Fruit fly (Drosophila melanogaster) whole organism, embryonic: ENCODE results near the gene CG32811.

ENCODE experiments used
- Bgb ChIP-seq: fragments of 200-800 bp; sonication (Bioruptor generic); IDR thresholded peaks from 2 replicates; pipeline ENCODE4 v1.3.6; 2022; ENCODE audit warnings: missing biosample characterization, missing genetic modification characterization; ENCODE audit not compliant: partially characterized antibody
- BtbVII ChIP-seq: fragments of 200-800 bp; sonication (Bioruptor generic); optimal IDR thresholded peaks from 3 replicates; lab custom pipeline; 2017; ENCODE audit warnings: missing biosample characterization, mild to moderate bottlenecking, missing genetic modification characterization
- CG10209 ChIP-seq: fragments of 200-800 bp; sonication (Bioruptor generic); optimal IDR thresholded peaks from 3 replicates; lab custom pipeline; 2017; ENCODE audit warnings: missing biosample characterization, mild to moderate bottlenecking, missing genetic modification characterization, missing genetic modification reagents
- CG10565 ChIP-seq: fragments of 200-800 bp; sonication (Bioruptor generic); optimal IDR thresholded peaks from 3 replicates; lab custom pipeline; 2016; ENCODE audit warnings: missing biosample characterization, mild to moderate bottlenecking, missing genetic modification characterization
- CG10959 ChIP-seq: fragments of 200-800 bp; sonication (Bioruptor generic); IDR thresholded peaks from 2 replicates; pipeline ENCODE4 v1.3.6; 2022; ENCODE audit warnings: missing biosample characterization, missing genetic modification characterization
- CG10979 ChIP-seq: fragments of 200-800 bp; sonication (Bioruptor generic); optimal IDR thresholded peaks from 2 replicates; lab custom pipeline; 2018; ENCODE audit warnings: missing biosample characterization, mild to moderate bottlenecking, missing genetic modification characterization, moderate library complexity
- CG11560 ChIP-seq: fragments of 200-800 bp; sonication (Bioruptor generic); IDR thresholded peaks from 3 replicates; pipeline ENCODE4 v1.3.6; 2022; ENCODE audit warnings: missing biosample characterization, missing genetic modification characterization
- CG12236 ChIP-seq: fragments of 200-800 bp; sonication (Bioruptor generic); optimal IDR thresholded peaks from 2 replicates; lab custom pipeline; 2016; ENCODE audit warnings: missing biosample characterization, missing genetic modification characterization
- CG14014 ChIP-seq: fragments of 200-800 bp; sonication (Bioruptor generic); IDR thresholded peaks from 2 replicates; pipeline ENCODE4 v1.3.6; 2022; ENCODE audit warnings: missing biosample characterization, missing genetic modification characterization
- CG15514 ChIP-seq: fragments of 200-800 bp; sonication (Bioruptor generic); optimal IDR thresholded peaks from 3 replicates; lab custom pipeline; 2017; ENCODE audit warnings: missing biosample characterization, missing genetic modification characterization, mild to moderate bottlenecking, moderate library complexity, missing genetic modification reagents
- CG1602 ChIP-seq: fragments of 200-800 bp; sonication (Bioruptor generic); optimal IDR thresholded peaks from 3 replicates; lab custom pipeline; 2016; ENCODE audit warnings: missing biosample characterization, missing genetic modification characterization
- CG16813 ChIP-seq: fragments of 200-800 bp; sonication (Bioruptor generic); IDR thresholded peaks from 3 replicates; pipeline ENCODE4 v1.3.6; 2022; ENCODE audit warnings: missing biosample characterization, missing genetic modification characterization; ENCODE audit not compliant: partially characterized antibody
- CG17361 ChIP-seq: fragments of 200-800 bp; sonication (Bioruptor generic); IDR thresholded peaks from 3 replicates; pipeline ENCODE4 v1.3.6; 2022; ENCODE audit warnings: missing biosample characterization, missing genetic modification characterization
- CG2199 ChIP-seq: fragments of 200-800 bp; sonication (Bioruptor generic); IDR thresholded peaks from 3 replicates; pipeline ENCODE4 v1.3.6; 2022; ENCODE audit warnings: missing biosample characterization, missing genetic modification characterization
- CG3281 ChIP-seq: fragments of 200-800 bp; sonication (Bioruptor generic); optimal IDR thresholded peaks from 3 replicates; lab custom pipeline; 2017; ENCODE audit warnings: missing biosample characterization, mild to moderate bottlenecking, missing genetic modification characterization
- CG34376 ChIP-seq: fragments of 200-800 bp; sonication (Bioruptor generic); optimal IDR thresholded peaks from 2 replicates; lab custom pipeline; 2018; ENCODE audit warnings: missing biosample characterization, mild to moderate bottlenecking, missing genetic modification characterization
- CG5180 ChIP-seq: fragments of 200-800 bp; sonication (Bioruptor generic); optimal IDR thresholded peaks from 3 replicates; lab custom pipeline; 2017; ENCODE audit warnings: missing biosample characterization, missing genetic modification characterization, mild to moderate bottlenecking, moderate library complexity, missing genetic modification reagents
- CG5953 ChIP-seq: fragments of 200-800 bp; sonication (Bioruptor generic); IDR thresholded peaks from 2 replicates; pipeline ENCODE4 v1.3.6; 2022; ENCODE audit warnings: missing biosample characterization, missing genetic modification characterization
- CG6683 ChIP-seq: fragments of 200-800 bp; sonication (Bioruptor generic); optimal IDR thresholded peaks from 2 replicates; lab custom pipeline; 2017; ENCODE audit warnings: missing biosample characterization, mild to moderate bottlenecking, missing genetic modification characterization, missing genetic modification reagents
- CG8944 ChIP-seq: fragments of 200-800 bp; sonication (Bioruptor generic); optimal IDR thresholded peaks from 3 replicates; lab custom pipeline; 2016; ENCODE audit warnings: missing biosample characterization, missing genetic modification characterization
- CG9932 ChIP-seq: fragments of 200-800 bp; sonication (Bioruptor generic); IDR thresholded peaks from 2 replicates; pipeline ENCODE4 v1.3.6; 2022; ENCODE audit warnings: missing biosample characterization, missing genetic modification characterization
- CrebB ChIP-seq: fragments of 200-800 bp; sonication (Bioruptor generic); optimal IDR thresholded peaks from 3 replicates; lab custom pipeline; 2018; ENCODE audit warnings: missing biosample characterization, mild to moderate bottlenecking, missing genetic modification characterization
- Ets65A ChIP-seq: fragments of 200-800 bp; sonication (Bioruptor generic); peaks from one replicate; lab custom pipeline; 2016; ENCODE audit warnings: missing biosample characterization, missing genetic modification characterization
- HHEX ChIP-seq: fragments of 200-800 bp; sonication (Bioruptor generic); optimal IDR thresholded peaks from 3 replicates; lab custom pipeline; 2017; ENCODE audit warnings: missing biosample characterization, mild to moderate bottlenecking, missing genetic modification characterization, missing genetic modification reagents
- Hey ChIP-seq: fragments of 200-800 bp; sonication (Bioruptor generic); optimal IDR thresholded peaks from 3 replicates; lab custom pipeline; 2018; ENCODE audit warnings: missing biosample characterization, mild to moderate bottlenecking, missing genetic modification characterization
- Nf-YA ChIP-seq: fragments of 200-800 bp; sonication (Bioruptor generic); IDR thresholded peaks from 2 replicates; pipeline ENCODE4 v1.3.6; 2022; ENCODE audit warnings: missing biosample characterization, missing genetic modification characterization
- Nf-YB ChIP-seq: fragments of 200-800 bp; sonication (Bioruptor generic); optimal IDR thresholded peaks from 3 replicates; lab custom pipeline; 2019; ENCODE audit warnings: missing biosample characterization, mild to moderate bottlenecking, missing genetic modification characterization, moderate library complexity
- Oli ChIP-seq: fragments of 200-800 bp; sonication (Bioruptor generic); optimal IDR thresholded peaks from 2 replicates; lab custom pipeline; 2018; ENCODE audit warnings: missing biosample characterization, mild to moderate bottlenecking, missing genetic modification characterization, moderate library complexity
- Pdp1 ChIP-seq, 2 experiments: fragments of 200-800 bp; sonication (Bioruptor generic); optimal IDR thresholded peaks; 3 replicates each; lab custom pipeline; 2016; ENCODE audit warnings: missing biosample characterization in 2 of 2, missing genetic modification characterization in 2 of 2, mild to moderate bottlenecking in 1 of 2, moderate library complexity in 1 of 2
- Ssrp ChIP-seq: fragments of 200-800 bp; sonication (Bioruptor generic); optimal IDR thresholded peaks from 2 replicates; lab custom pipeline; 2018; ENCODE audit warnings: missing biosample characterization, mild to moderate bottlenecking, missing genetic modification characterization, moderate library complexity
- Xbp1 ChIP-seq: fragments of 200-800 bp; sonication (Bioruptor generic); optimal IDR thresholded peaks from 3 replicates; lab custom pipeline; 2016; ENCODE audit warnings: missing biosample characterization, mild to moderate bottlenecking, missing genetic modification characterization
- Xrp1 ChIP-seq: fragments of 200-800 bp; sonication (Bioruptor generic); IDR thresholded peaks from 2 replicates; pipeline ENCODE4 v1.3.6; 2022; ENCODE audit warnings: missing biosample characterization, missing genetic modification characterization
- ab ChIP-seq: fragments of 200-800 bp; sonication (Bioruptor generic); optimal IDR thresholded peaks from 2 replicates; lab custom pipeline; 2016; ENCODE audit warnings: missing biosample characterization, missing genetic modification characterization
- ac ChIP-seq: fragments of 200-800 bp; sonication (Bioruptor generic); optimal IDR thresholded peaks from 3 replicates; lab custom pipeline; 2017; ENCODE audit warnings: missing biosample characterization, mild to moderate bottlenecking, missing genetic modification characterization
- chif ChIP-seq, 2 experiments: fragments of 200-800 bp; sonication (Bioruptor generic); optimal IDR thresholded peaks; 3 replicates each; lab custom pipeline; 2016; ENCODE audit warnings: missing biosample characterization in 2 of 2, missing genetic modification characterization in 2 of 2
- crc ChIP-seq: fragments of 200-800 bp; sonication (Bioruptor generic); optimal IDR thresholded peaks from 2 replicates; lab custom pipeline; 2016; ENCODE audit warnings: missing biosample characterization, missing genetic modification characterization
- dati ChIP-seq: fragments of 200-800 bp; sonication (Bioruptor generic); IDR thresholded peaks from 2 replicates; pipeline ENCODE4 v1.3.6; 2022; ENCODE audit warnings: missing biosample characterization, missing genetic modification characterization
- dmrt11E ChIP-seq: fragments of 200-800 bp; sonication (Bioruptor generic); optimal IDR thresholded peaks from 3 replicates; lab custom pipeline; 2018; ENCODE audit warnings: missing biosample characterization, mild to moderate bottlenecking, missing genetic modification characterization, moderate library complexity
- exex ChIP-seq: fragments of 200-800 bp; sonication (Bioruptor generic); optimal IDR thresholded peaks from 4 replicates; lab custom pipeline; 2018; ENCODE audit warnings: missing biosample characterization, mild to moderate bottlenecking, missing genetic modification characterization, moderate library complexity
- fd96Cb ChIP-seq: fragments of 200-800 bp; sonication (Bioruptor generic); optimal IDR thresholded peaks from 2 replicates; lab custom pipeline; 2018; ENCODE audit warnings: missing biosample characterization, mild to moderate bottlenecking, missing genetic modification characterization, moderate library complexity
- fru ChIP-seq: fragments of >200 bp; optimal IDR thresholded peaks from 2 replicates; lab custom pipeline; 2017
- lmd ChIP-seq: fragments of 200-800 bp; sonication (Bioruptor generic); IDR thresholded peaks from 2 replicates; pipeline ENCODE4 v1.3.6; 2022; ENCODE audit warnings: missing biosample characterization, missing genetic modification characterization
- oc ChIP-seq: fragments of 200-800 bp; sonication (Bioruptor generic); optimal IDR thresholded peaks from 2 replicates; lab custom pipeline; 2018; ENCODE audit warnings: missing biosample characterization, mild to moderate bottlenecking, missing genetic modification characterization, moderate library complexity
- odd ChIP-seq: fragments of 200-800 bp; sonication (Bioruptor generic); optimal IDR thresholded peaks from 2 replicates; lab custom pipeline; 2017; ENCODE audit warnings: missing biosample characterization, mild to moderate bottlenecking, missing genetic modification characterization
- otp ChIP-seq: fragments of 200-800 bp; sonication (Bioruptor generic); IDR thresholded peaks from 3 replicates; pipeline ENCODE4, ENCODE4 v1.3.6; 2022; ENCODE audit warnings: missing biosample characterization, missing genetic modification characterization
- row ChIP-seq: fragments of 200-800 bp; sonication (Bioruptor generic); IDR thresholded peaks from 3 replicates; pipeline ENCODE4 v1.3.6; 2022; ENCODE audit warnings: missing biosample characterization, missing genetic modification characterization
- slp2 ChIP-seq: fragments of 200-800 bp; sonication (Bioruptor generic); optimal IDR thresholded peaks from 2 replicates; lab custom pipeline; 2016; ENCODE audit warnings: missing biosample characterization, missing genetic modification characterization
- so ChIP-seq: fragments of 200-800 bp; sonication (Bioruptor generic); IDR thresholded peaks from 3 replicates; pipeline ENCODE4 v1.3.6; 2022; ENCODE audit warnings: missing biosample characterization, missing genetic modification characterization
- twi ChIP-seq: fragments of 200-800 bp; optimal IDR thresholded peaks from 2 replicates; lab custom pipeline; 2019; ENCODE audit warnings: missing biosample characterization, mild to moderate bottlenecking, missing genetic modification characterization, moderate library complexity
- vvl ChIP-seq: fragments of 200-800 bp; sonication (Bioruptor generic); IDR thresholded peaks from 2 replicates; pipeline ENCODE4 v1.3.6; 2022; ENCODE audit warnings: missing biosample characterization, missing genetic modification characterization
- wdn ChIP-seq: fragments of 200-800 bp; sonication (Bioruptor generic); IDR thresholded peaks from 2 replicates; pipeline ENCODE4 v1.3.6; 2022; ENCODE audit warnings: missing biosample characterization, missing genetic modification characterization

Gene CG32811

DNA sequence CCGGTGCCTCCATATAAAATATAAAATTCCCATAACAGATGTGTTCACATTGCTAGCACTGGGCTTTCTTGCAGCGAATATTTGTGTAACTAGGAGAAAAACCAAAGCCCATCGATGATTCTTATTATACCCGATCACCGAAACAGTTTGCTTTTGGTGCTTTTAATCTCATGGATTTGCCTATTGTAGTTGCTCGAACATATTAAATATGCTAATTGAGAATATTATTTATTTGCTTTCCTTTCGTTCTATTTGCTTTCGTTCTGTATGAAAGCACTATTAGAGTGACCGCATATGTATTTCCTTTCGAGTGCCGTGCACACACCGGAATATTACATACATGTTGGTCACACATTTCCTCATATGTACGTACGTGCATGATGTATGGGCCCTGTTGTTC is 27.5 kb downstream of the CG32811 start (continued):
- TF ChIP-seq CG10565 (GFP tag; lab: Kevin White, UChicago) = no peak
- 0 out of 3 replicates have a peak, but pooled peaks have one; percentile 21 for TF ChIP-seq otp
- TF ChIP-seq dati (GFP tag; lab: Robert Waterston, UW) = no peak
- TF ChIP-seq Ssrp (tag; lab: Kevin White, UChicago) = peak; percentile 41
- TF ChIP-seq CG2199 (GFP tag; lab: Robert Waterston, UW) = no peak
- no peak for TF ChIP-seq CG34376 (GFP tag; lab: Kevin White, UChicago)
- TF ChIP-seq CG10959 = no peak
- TF ChIP-seq CG16813 (GFP tag; lab: Robert Waterston, UW) = no peak
- 0 out of 3 replicates have a peak, but pooled peaks have one; percentile 35 for TF ChIP-seq so (GFP tag; lab: Robert Waterston, UW)
- no peak for TF ChIP-seq dmrt11E (tag; lab: Kevin White, UChicago)
- TF ChIP-seq slp2 = no peak
- TF ChIP-seq ab (GFP tag; lab: Kevin White, UChicago) = no peak
- TF ChIP-seq CG5953 (GFP tag; lab: Robert Waterston, UW) = no peak
- no peak for TF ChIP-seq fru (lab: Kevin White, UChicago)
- TF ChIP-seq Pdp1 (GFP tag; optimal IDR thresholded peaks at IDR 0.05; lab: Kevin White, UChicago) = peak; percentile 11 to 14
- no peak for TF ChIP-seq crc (GFP tag; lab: Kevin White, UChicago)
- TF ChIP-seq twi (tag; lab: Kevin White, UChicago) = peak; percentile 13
- TF ChIP-seq CG11560 = no peak
- TF ChIP-seq Nf-YB (GFP tag; lab: Kevin White, UChicago) = peak; percentile 29
- peak; percentile 62 for TF ChIP-seq BtbVII (GFP tag; lab: Kevin White, UChicago)
- TF ChIP-seq oc (tag; lab: Kevin White, UChicago) = no peak
- peak; percentile 30; the same call in 1 of the 2 replicates for TF ChIP-seq CG14014 (GFP tag; lab: Robert Waterston, UW)
- peak; percentile 4 for TF ChIP-seq Xbp1 (GFP tag; lab: Kevin White, UChicago)
- TF ChIP-seq CG10209 (GFP tag; lab: Kevin White, UChicago) = peak; percentile 33
- TF ChIP-seq CG17361 = peak; percentile 54
- peak; percentile 89 for TF ChIP-seq Ets65A (GFP tag; lab: Kevin White, UChicago)
- no peak for TF ChIP-seq ac (GFP tag; lab: Kevin White, UChicago)
- TF ChIP-seq CrebB = no peak
- no peak for TF ChIP-seq CG1602 (GFP tag; lab: Kevin White, UChicago)
- peak; percentile 37 for TF ChIP-seq fd96Cb (tag; lab: Kevin White, UChicago)
- no peak for TF ChIP-seq Hey (tag; lab: Kevin White, UChicago)
- peak; percentile 63 for TF ChIP-seq CG9932 (GFP tag; lab: Robert Waterston, UW)
- no peak for TF ChIP-seq wdn
- TF ChIP-seq CG6683 (GFP tag; lab: Kevin White, UChicago) = peak; percentile 12
- TF ChIP-seq vvl = peak; percentile 38; the same call in 1 of the 2 replicates
- peak; percentile 20 for TF ChIP-seq CG15514
- peak; percentile 50 for TF ChIP-seq CG10979 (tag; lab: Kevin White, UChicago)
- peak; percentile 53 for TF ChIP-seq Oli (tag; lab: Kevin White, UChicago)
- peak; percentile 70 for TF ChIP-seq CG3281
- peak; percentile 1 for TF ChIP-seq HHEX (GFP tag; lab: Kevin White, UChicago)
- TF ChIP-seq lmd (GFP tag; lab: Robert Waterston, UW) = peak; percentile 53
- no peak for TF ChIP-seq chif (GFP tag; optimal IDR thresholded peaks at IDR 0.05; lab: Kevin White, UChicago)
- no peak for TF ChIP-seq CG12236 (GFP tag; lab: Kevin White, UChicago)
- no peak for TF ChIP-seq Nf-YA (GFP tag; lab: Robert Waterston, UW)
- TF ChIP-seq Xrp1 (GFP tag; lab: Robert Waterston, UW) = peak; percentile 56
- peak; percentile 32 for TF ChIP-seq CG5180 (GFP tag; lab: Kevin White, UChicago)
- TF ChIP-seq Bgb (GFP tag; lab: Robert Waterston, UW) = no peak
- TF ChIP-seq row (GFP tag; lab: Robert Waterston, UW) = peak; percentile 63
- TF ChIP-seq odd (GFP tag; lab: Kevin White, UChicago) = peak; percentile 44
- no peak for TF ChIP-seq CG8944
- TF ChIP-seq exex (tag; lab: Kevin White, UChicago) = no peak
